Fruit fly (Drosophila melanogaster) whole organism, embryonic: ENCODE results near the gene Cubn.
A peak's percentile ranks its signal among the peaks of the same experiment; 100 is the strongest.

Source experiments
- B-H2 ChIP-seq: fragments of 200-800 bp; sonication (Bioruptor generic); optimal IDR thresholded peaks from 2 replicates; lab custom pipeline; 2018; ENCODE audit warnings: missing biosample characterization, mild to moderate bottlenecking, missing genetic modification characterization
- CG10654 ChIP-seq: fragments of 200-800 bp; sonication (Bioruptor generic); optimal IDR thresholded peaks from 2 replicates; lab custom pipeline; 2016; ENCODE audit warnings: missing biosample characterization, missing genetic modification characterization
- CG10979 ChIP-seq: fragments of 200-800 bp; sonication (Bioruptor generic); optimal IDR thresholded peaks from 2 replicates; lab custom pipeline; 2018; ENCODE audit warnings: missing biosample characterization, mild to moderate bottlenecking, missing genetic modification characterization, moderate library complexity
- CG12942 ChIP-seq: fragments of 200-800 bp; sonication (Bioruptor generic); optimal IDR thresholded peaks from 3 replicates; lab custom pipeline; 2016; ENCODE audit warnings: missing biosample characterization, missing genetic modification characterization
- CG1602 ChIP-seq: fragments of 200-800 bp; sonication (Bioruptor generic); optimal IDR thresholded peaks from 3 replicates; lab custom pipeline; 2016; ENCODE audit warnings: missing biosample characterization, missing genetic modification characterization
- CG16779 ChIP-seq: fragments of 200-800 bp; sonication (Bioruptor generic); IDR thresholded peaks from 2 replicates; pipeline ENCODE4 v1.3.6; 2022; ENCODE audit warnings: missing biosample characterization, missing genetic modification characterization
- CG16815 ChIP-seq: fragments of 200-800 bp; sonication (Bioruptor generic); optimal IDR thresholded peaks from 3 replicates; lab custom pipeline; 2017; ENCODE audit warnings: missing biosample characterization, mild to moderate bottlenecking, missing genetic modification characterization
- CG17361 ChIP-seq: fragments of 200-800 bp; sonication (Bioruptor generic); IDR thresholded peaks from 3 replicates; pipeline ENCODE4 v1.3.6; 2022; ENCODE audit warnings: missing biosample characterization, missing genetic modification characterization
- CG17568 ChIP-seq: fragments of 200-800 bp; sonication (Bioruptor generic); optimal IDR thresholded peaks from 2 replicates; lab custom pipeline; 2018; ENCODE audit warnings: missing biosample characterization, mild to moderate bottlenecking, missing genetic modification characterization, moderate library complexity
- CG17612 ChIP-seq: fragments of 200-800 bp; sonication (Bioruptor generic); IDR thresholded peaks from 2 replicates; pipeline ENCODE4 v1.3.6; 2022; ENCODE audit warnings: missing biosample characterization, missing genetic modification characterization
- CG30403 ChIP-seq: fragments of 200-800 bp; sonication (Bioruptor generic); optimal IDR thresholded peaks from 3 replicates; lab custom pipeline; 2016; ENCODE audit warnings: missing biosample characterization, missing genetic modification characterization
- CG3838 ChIP-seq: fragments of 200-800 bp; sonication (Bioruptor generic); optimal IDR thresholded peaks from 3 replicates; lab custom pipeline; 2016; ENCODE audit warnings: missing biosample characterization, missing genetic modification characterization
- CG3847 ChIP-seq: fragments of 200-800 bp; sonication (Bioruptor generic); IDR thresholded peaks from 2 replicates; pipeline ENCODE4 v1.3.6; 2022; ENCODE audit warnings: missing biosample characterization, missing genetic modification characterization
- CG3995 ChIP-seq: fragments of 200-800 bp; sonication (Bioruptor generic); optimal IDR thresholded peaks from 3 replicates; lab custom pipeline; 2016; ENCODE audit warnings: missing biosample characterization, missing genetic modification characterization
- CG6254 ChIP-seq: fragments of 200-800 bp; sonication (Bioruptor generic); optimal IDR thresholded peaks from 3 replicates; lab custom pipeline; 2017; ENCODE audit warnings: mild to moderate bottlenecking, missing biosample characterization, missing genetic modification reagents, missing genetic modification characterization
- CG6813 ChIP-seq: fragments of 200-800 bp; sonication (Bioruptor generic); optimal IDR thresholded peaks from 2 replicates; lab custom pipeline; 2017; ENCODE audit warnings: missing biosample characterization, missing genetic modification characterization, mild to moderate bottlenecking, moderate library complexity, missing genetic modification reagents
- CG7963 ChIP-seq: fragments of 200-800 bp; sonication (Bioruptor generic); IDR thresholded peaks from 3 replicates; pipeline ENCODE4 v1.3.6; 2022; ENCODE audit warnings: missing biosample characterization, missing genetic modification characterization; ENCODE audit not compliant: partially characterized antibody
- CG8359 ChIP-seq: fragments of 200-800 bp; sonication (Bioruptor generic); optimal IDR thresholded peaks from 2 replicates; lab custom pipeline; 2017; ENCODE audit warnings: missing biosample characterization, mild to moderate bottlenecking, missing genetic modification characterization, borderline replicate concordance
- CG9727 ChIP-seq: fragments of 200-800 bp; sonication (Bioruptor generic); optimal IDR thresholded peaks from 3 replicates; lab custom pipeline; 2017; ENCODE audit warnings: missing biosample characterization, mild to moderate bottlenecking, missing genetic modification characterization
- Chrac-16 ChIP-seq: fragments of 200-800 bp; sonication (Bioruptor generic); optimal IDR thresholded peaks from 3 replicates; lab custom pipeline; 2016; ENCODE audit warnings: missing biosample characterization, missing genetic modification characterization
- Doc2 ChIP-seq: fragments of 200-800 bp; sonication (Bioruptor generic); IDR thresholded peaks from 2 replicates; pipeline ENCODE4 v1.3.6; 2022; ENCODE audit warnings: missing biosample characterization, missing genetic modification characterization
- E2f2 ChIP-seq: fragments of 200-800 bp; sonication (Bioruptor generic); IDR thresholded peaks from 2 replicates; pipeline ENCODE4 v1.3.6; 2022; ENCODE audit warnings: missing biosample characterization, missing genetic modification characterization
- Fer3 ChIP-seq: fragments of 200-800 bp; sonication (Bioruptor generic); optimal IDR thresholded peaks from 2 replicates; lab custom pipeline; 2018; ENCODE audit warnings: missing biosample characterization, mild to moderate bottlenecking, missing genetic modification characterization, moderate library complexity
- Gsc ChIP-seq: fragments of 200-800 bp; sonication (Bioruptor generic); IDR thresholded peaks from 2 replicates; pipeline ENCODE4 v1.3.6; 2022; ENCODE audit warnings: missing biosample characterization, missing genetic modification characterization
- MTF-1 ChIP-seq: fragments of 200-800 bp; sonication (Bioruptor generic); optimal IDR thresholded peaks from 2 replicates; lab custom pipeline; 2018; ENCODE audit warnings: missing biosample characterization, mild to moderate bottlenecking, missing genetic modification characterization, borderline replicate concordance
- Nf-YA ChIP-seq: fragments of 200-800 bp; sonication (Bioruptor generic); IDR thresholded peaks from 2 replicates; pipeline ENCODE4 v1.3.6; 2022; ENCODE audit warnings: missing biosample characterization, missing genetic modification characterization
- Ptx1 ChIP-seq: fragments of 200-800 bp; sonication (Bioruptor generic); IDR thresholded peaks from 2 replicates; pipeline ENCODE4 v1.3.6; 2022; ENCODE audit warnings: missing biosample characterization, missing genetic modification characterization
- Sry-δ ChIP-seq: fragments of 200-800 bp; sonication (Bioruptor generic); optimal IDR thresholded peaks from 2 replicates; lab custom pipeline; 2016; ENCODE audit warnings: missing biosample characterization, missing genetic modification characterization
- Stat92E ChIP-seq, 3 experiments: fragments of >200 bp in 2 of 3; fragments of 200-800 bp in 1 of 3; sonication (Bioruptor generic) in 1 of 3; optimal IDR thresholded peaks; 2 replicates each; lab custom pipeline; 2017 to 2019; ENCODE audit warnings: missing biosample characterization in 3 of 3, missing genetic modification characterization in 3 of 3, mild to moderate bottlenecking in 1 of 3, moderate library complexity in 1 of 3
- TFAM ChIP-seq: fragments of 200-800 bp; sonication (Bioruptor generic); optimal IDR thresholded peaks from 2 replicates; lab custom pipeline; 2017; ENCODE audit warnings: missing biosample characterization, missing genetic modification characterization, inconsistent platforms
- chinmo ChIP-seq: fragments of 200-800 bp; sonication (Bioruptor generic); IDR thresholded peaks from 4 replicates; pipeline ENCODE4 v1.3.6; 2022; ENCODE audit warnings: missing biosample characterization, missing genetic modification characterization; ENCODE audit not compliant: partially characterized antibody
- ci ChIP-seq: fragments of 200-800 bp; sonication (Bioruptor generic); IDR thresholded peaks from 3 replicates; pipeline ENCODE4 v1.3.6; 2022; ENCODE audit warnings: missing biosample characterization, missing genetic modification characterization
- crc ChIP-seq: fragments of 200-800 bp; sonication (Bioruptor generic); optimal IDR thresholded peaks from 2 replicates; lab custom pipeline; 2016; ENCODE audit warnings: missing biosample characterization, missing genetic modification characterization
- emc ChIP-seq: fragments of 200-800 bp; sonication (Bioruptor generic); optimal IDR thresholded peaks from 2 replicates; lab custom pipeline; 2016; ENCODE audit warnings: missing biosample characterization, missing genetic modification characterization
- gcm ChIP-seq: fragments of 200-800 bp; sonication (Bioruptor generic); optimal IDR thresholded peaks from 2 replicates; lab custom pipeline; 2019; ENCODE audit warnings: missing biosample characterization, mild to moderate bottlenecking, missing genetic modification characterization, moderate library complexity
- ken ChIP-seq: fragments of 200-800 bp; sonication (Bioruptor generic); IDR thresholded peaks from 3 replicates; pipeline ENCODE4 v1.3.6; 2022; ENCODE audit warnings: missing biosample characterization, missing genetic modification characterization
- maf-S ChIP-seq: fragments of 200-800 bp; sonication (Bioruptor generic); optimal IDR thresholded peaks from 2 replicates; lab custom pipeline; 2016; ENCODE audit warnings: missing biosample characterization, missing genetic modification characterization
- oc ChIP-seq: fragments of 200-800 bp; sonication (Bioruptor generic); optimal IDR thresholded peaks from 2 replicates; lab custom pipeline; 2018; ENCODE audit warnings: missing biosample characterization, mild to moderate bottlenecking, missing genetic modification characterization, moderate library complexity
- onecut ChIP-seq: fragments of 200-800 bp; sonication (Bioruptor generic); IDR thresholded peaks from 2 replicates; pipeline ENCODE4 v1.3.6; 2022; ENCODE audit warnings: missing biosample characterization, missing genetic modification characterization
- pb ChIP-seq: fragments of 200-800 bp; sonication (Bioruptor generic); optimal IDR thresholded peaks from 3 replicates; lab custom pipeline; 2016; ENCODE audit warnings: missing biosample characterization, missing genetic modification characterization
- prd ChIP-seq, 3 experiments: fragments of >200 bp in 2 of 3; fragments of 200-800 bp in 1 of 3; sonication (Bioruptor generic) in 1 of 3; optimal IDR thresholded peaks in 2 of 3; IDR thresholded peaks in 1 of 3; 2 replicates in 2 of 3; 3 replicates in 1 of 3; pipeline versions ENCODE4 v1.3.6 to Lab custom; 2017 to 2022; ENCODE audit warnings: missing biosample characterization in 1 of 3, missing genetic modification characterization in 1 of 3
- pros ChIP-seq: fragments of 200-800 bp; sonication (Bioruptor generic); optimal IDR thresholded peaks from 3 replicates; lab custom pipeline; 2019; ENCODE audit warnings: missing biosample characterization, mild to moderate bottlenecking, missing genetic modification characterization, moderate library complexity
- sim ChIP-seq: fragments of 200-800 bp; sonication (Bioruptor generic); IDR thresholded peaks from 2 replicates; pipeline ENCODE4 v1.3.6; 2022; ENCODE audit warnings: missing biosample characterization, missing genetic modification characterization
- sna ChIP-seq: fragments of 200-800 bp; sonication (Bioruptor generic); IDR thresholded peaks from 2 replicates; pipeline ENCODE4 v1.3.6; 2022; ENCODE audit warnings: missing biosample characterization, missing genetic modification characterization; ENCODE audit not compliant: partially characterized antibody
- sug ChIP-seq: fragments of 200-800 bp; optimal IDR thresholded peaks from 2 replicates; lab custom pipeline; 2019; ENCODE audit warnings: missing biosample characterization, mild to moderate bottlenecking, missing genetic modification characterization, moderate library complexity
- tll ChIP-seq, 2 experiments: fragments of 200-800 bp in 1 of 2; fragments of >200 bp in 1 of 2; sonication (Bioruptor generic) in 1 of 2; optimal IDR thresholded peaks; 2 replicates each; lab custom pipeline; 2017 to 2019; ENCODE audit warnings: missing biosample characterization in 2 of 2, missing genetic modification characterization in 2 of 2, mild to moderate bottlenecking in 1 of 2, moderate library complexity in 1 of 2
- twi ChIP-seq: fragments of 200-800 bp; optimal IDR thresholded peaks from 2 replicates; lab custom pipeline; 2019; ENCODE audit warnings: missing biosample characterization, mild to moderate bottlenecking, missing genetic modification characterization, moderate library complexity

Gene Cubn

dm6 chrX:9553545-9554320, 17.4 kb downstream of the Cubn start (continued):
- TF ChIP-seq Stat92E (GFP tag; optimal IDR thresholded peaks at IDR 0.05; lab: Kevin White, UChicago), result no peak
- peak; percentile 84 for TF ChIP-seq CG9727 (GFP tag; lab: Kevin White, UChicago)
- peak; percentile 85 for TF ChIP-seq B-H2 (GFP tag; lab: Kevin White, UChicago)
- peak; percentile 91 for TF ChIP-seq Chrac-16 (GFP tag; lab: Kevin White, UChicago)
- peak; percentile 90 for TF ChIP-seq CG6813 (GFP tag; lab: Kevin White, UChicago)
- TF ChIP-seq CG16779 (GFP tag; lab: Robert Waterston, UW), result 0 out of 2 replicates have a peak, but pooled peaks have one; percentile 53
- TF ChIP-seq CG17361 (GFP tag; lab: Robert Waterston, UW), result peak; percentile 77; the same call in 2 of the 3 replicates
- TF ChIP-seq sim (GFP tag; lab: Robert Waterston, UW), result peak; percentile 65; the same call in 1 of the 2 replicates
- TF ChIP-seq CG1602 (GFP tag; lab: Kevin White, UChicago), result peak; percentile 79
- TF ChIP-seq tll (GFP tag; optimal IDR thresholded peaks at IDR 0.05; lab: Kevin White, UChicago), result no peak
- peak; percentile 75 for TF ChIP-seq CG16815
- TF ChIP-seq Ptx1 (GFP tag; lab: Robert Waterston, UW), result peak; percentile 89
- peak; percentile 3 for TF ChIP-seq CG3838
- no peak for TF ChIP-seq sna (GFP tag; lab: Robert Waterston, UW)
- 0 out of 2 replicates have a peak, but pooled peaks have one; percentile 11 for TF ChIP-seq Doc2 (GFP tag; lab: Robert Waterston, UW)
- peak; percentile 87 for TF ChIP-seq CG17568 (GFP tag; lab: Kevin White, UChicago)
- TF ChIP-seq CG10654 (GFP tag; lab: Kevin White, UChicago), result peak; percentile 73
- peak; percentile 63 for TF ChIP-seq CG3995 (GFP tag; lab: Kevin White, UChicago)
- TF ChIP-seq CG7963 (GFP tag; lab: Robert Waterston, UW), result no peak
- TF ChIP-seq TFAM (GFP tag; lab: Kevin White, UChicago), result peak; percentile 28
- TF ChIP-seq pros (GFP tag; lab: Kevin White, UChicago), result peak; percentile 41
- no peak for TF ChIP-seq Gsc (GFP tag; lab: Robert Waterston, UW)
- 0 out of 4 replicates have a peak, but pooled peaks have one; percentile 38 for TF ChIP-seq chinmo (GFP tag; lab: Robert Waterston, UW)
- peak; percentile 63 for TF ChIP-seq MTF-1
- peak; percentile 38 for TF ChIP-seq crc (GFP tag; lab: Kevin White, UChicago)
- peak; percentile 31 for TF ChIP-seq Sry-δ
- TF ChIP-seq CG12942 (GFP tag; lab: Kevin White, UChicago), result peak; percentile 72
- peak; percentile 70 for TF ChIP-seq E2f2 (GFP tag; lab: Robert Waterston, UW)
- peak; percentile 33 for TF ChIP-seq emc (GFP tag; lab: Kevin White, UChicago)
- peak; percentile 92 for TF ChIP-seq Fer3 (tag; lab: Kevin White, UChicago)
- peak; percentile 70 for TF ChIP-seq CG8359 (GFP tag; lab: Kevin White, UChicago)
- TF ChIP-seq prd (optimal IDR thresholded peaks at IDR 0.05; lab: Kevin White, UChicago), result no peak
- peak; percentile 90 for TF ChIP-seq prd (GFP tag; IDR thresholded peaks at IDR 0.05; lab: Robert Waterston, UW)
- TF ChIP-seq CG30403 (GFP tag; lab: Kevin White, UChicago), result peak; percentile 90
- peak; percentile 83 for TF ChIP-seq oc (tag; lab: Kevin White, UChicago)
- peak; percentile 58 for TF ChIP-seq twi (tag; lab: Kevin White, UChicago)
- peak; percentile 81 for TF ChIP-seq onecut (GFP tag; lab: Robert Waterston, UW)
- peak; percentile 4 for TF ChIP-seq pb (GFP tag; lab: Kevin White, UChicago)
- peak; percentile 86 for TF ChIP-seq CG10979
- peak; percentile 77 for TF ChIP-seq CG6254 (GFP tag; lab: Kevin White, UChicago)
- peak; percentile 42 for TF ChIP-seq Nf-YA (GFP tag; lab: Robert Waterston, UW)
- peak; percentile 85 for TF ChIP-seq gcm (GFP tag; lab: Kevin White, UChicago)
- TF ChIP-seq CG3847 (GFP tag; lab: Robert Waterston, UW), result peak; percentile 89
- TF ChIP-seq ken (GFP tag; lab: Robert Waterston, UW), result peak; percentile 84
- peak; percentile 89 for TF ChIP-seq sug (tag; lab: Kevin White, UChicago)
- TF ChIP-seq maf-S (GFP tag; lab: Kevin White, UChicago), result peak; percentile 64
- TF ChIP-seq CG17612, result peak; percentile 83
- TF ChIP-seq ci (GFP tag; lab: Robert Waterston, UW), result peak; percentile 92
